Worm (Caenorhabditis elegans) whole organism, mixed stage, embryonic: ENCODE results near the gene unc-33.

ENCODE experiments used
- blmp-1 ChIP-seq: fragments of 150-350 bp; optimal IDR thresholded peaks from 2 replicates; lab custom pipeline; 2014; ENCODE audit warnings: missing biosample characterization, missing genetic modification characterization
- ceh-39 ChIP-seq: fragments of 150-350 bp; optimal IDR thresholded peaks from 2 replicates; lab custom pipeline; 2014; ENCODE audit warnings: missing biosample characterization, missing genetic modification characterization
- ceh-43 ChIP-seq: fragments of 200-800 bp; sonication (Bioruptor generic); optimal IDR thresholded peaks from 2 replicates; lab custom pipeline; 2018; ENCODE audit warnings: mild to moderate bottlenecking, missing genetic modification characterization, moderate library complexity, missing compliant biosample characterization
- ceh-83 ChIP-seq: fragments of 200-800 bp; sonication (Bioruptor generic); optimal IDR thresholded peaks from 2 replicates; lab custom pipeline; 2018; ENCODE audit warnings: mild to moderate bottlenecking, missing genetic modification characterization, missing compliant biosample characterization
- ces-1 ChIP-seq: fragments of 150-350 bp; optimal IDR thresholded peaks from 2 replicates; lab custom pipeline; 2014; ENCODE audit warnings: missing biosample characterization, missing genetic modification reagents, missing genetic modification characterization
- cnd-1 ChIP-seq: fragments of 200-800 bp; sonication (Bioruptor generic); optimal IDR thresholded peaks from 2 replicates; lab custom pipeline; 2018; ENCODE audit warnings: mild to moderate bottlenecking, missing genetic modification characterization, missing compliant biosample characterization
- drap-1 ChIP-seq: fragments of 200-800 bp; sonication (Bioruptor generic); optimal IDR thresholded peaks from 3 replicates; lab custom pipeline; 2018; ENCODE audit warnings: mild to moderate bottlenecking, missing genetic modification characterization, missing compliant biosample characterization
- elt-1 ChIP-seq: sonication (generic microtip); optimal IDR thresholded peaks from 2 replicates; lab custom pipeline; 2017; ENCODE audit warnings: missing genetic modification characterization, mild to moderate bottlenecking, missing compliant biosample characterization, antibody characterized with exemption, moderate library complexity, borderline replicate concordance; ENCODE audit not compliant: insufficient read depth
- elt-3 ChIP-seq: fragments of 150-350 bp; optimal IDR thresholded peaks from 2 replicates; lab custom pipeline; 2014; ENCODE audit warnings: missing biosample characterization, missing genetic modification characterization
- flh-1 ChIP-seq: fragments of 200-800 bp; sonication (Bioruptor generic); optimal IDR thresholded peaks from 2 replicates; lab custom pipeline; 2018; ENCODE audit warnings: mild to moderate bottlenecking, missing genetic modification characterization, moderate library complexity, missing compliant biosample characterization
- ham-2 ChIP-seq: fragments of 200-800 bp; sonication (Bioruptor generic); optimal IDR thresholded peaks from 2 replicates; lab custom pipeline; 2018; ENCODE audit warnings: mild to moderate bottlenecking, missing genetic modification characterization, missing compliant biosample characterization
- hlh-1 ChIP-seq: fragments of 150-350 bp; optimal IDR thresholded peaks from 2 replicates; lab custom pipeline; 2014; ENCODE audit warnings: missing biosample characterization, missing genetic modification reagents, missing genetic modification characterization
- lin-13 ChIP-seq: fragments of 150-350 bp; optimal IDR thresholded peaks from 2 replicates; lab custom pipeline; 2014; ENCODE audit warnings: missing biosample characterization, missing genetic modification characterization
- lin-32 ChIP-seq: fragments of 200-800 bp; sonication (Bioruptor generic); optimal IDR thresholded peaks from 2 replicates; lab custom pipeline; 2018; ENCODE audit warnings: mild to moderate bottlenecking, missing genetic modification characterization, missing compliant biosample characterization
- lsy-2 ChIP-seq: fragments of 150-350 bp; optimal IDR thresholded peaks from 2 replicates; lab custom pipeline; 2014; ENCODE audit warnings: missing biosample characterization, missing genetic modification characterization
- mab-5 ChIP-seq: fragments of 150-350 bp; optimal IDR thresholded peaks from 2 replicates; lab custom pipeline; 2014; ENCODE audit warnings: missing biosample characterization, missing genetic modification characterization
- mep-1 ChIP-seq: fragments of 150-350 bp; optimal IDR thresholded peaks from 2 replicates; lab custom pipeline; 2017; ENCODE audit warnings: missing biosample characterization, missing genetic modification reagents, missing genetic modification characterization, inconsistent platforms
- mls-2 ChIP-seq: sonication (generic microtip); optimal IDR thresholded peaks from 2 replicates; lab custom pipeline; 2016; ENCODE audit warnings: mild to moderate bottlenecking, missing genetic modification characterization, moderate library complexity, missing compliant biosample characterization
- nhr-12 ChIP-seq: fragments of 150-350 bp; optimal IDR thresholded peaks from 2 replicates; lab custom pipeline; 2014; ENCODE audit warnings: missing biosample characterization, missing genetic modification characterization
- nhr-2 ChIP-seq: fragments of 150-350 bp; optimal IDR thresholded peaks from 2 replicates; lab custom pipeline; 2014; ENCODE audit warnings: missing biosample characterization, missing genetic modification characterization
- nhr-237 ChIP-seq: fragments of 150-350 bp; optimal IDR thresholded peaks from 2 replicates; lab custom pipeline; 2014; ENCODE audit warnings: missing biosample characterization, missing genetic modification characterization
- nhr-28 ChIP-seq: fragments of 150-350 bp; optimal IDR thresholded peaks from 2 replicates; lab custom pipeline; 2014; ENCODE audit warnings: missing biosample characterization, missing genetic modification characterization
- nhr-76 ChIP-seq: sonication (generic microtip); optimal IDR thresholded peaks from 2 replicates; lab custom pipeline; 2017; ENCODE audit warnings: missing biosample characterization, missing genetic modification characterization
- pha-4 ChIP-seq: fragments of 150-350 bp; optimal IDR thresholded peaks from 2 replicates; lab custom pipeline; 2018; ENCODE audit warnings: missing biosample characterization, missing genetic modification reagents, missing genetic modification characterization
- sem-2 ChIP-seq: fragments of 200-800 bp; sonication (Bioruptor generic); optimal IDR thresholded peaks from 2 replicates; lab custom pipeline; 2018; ENCODE audit warnings: mild to moderate bottlenecking, missing genetic modification characterization, missing compliant biosample characterization
- snpc-4 ChIP-seq: fragments of 150-350 bp; optimal IDR thresholded peaks from 2 replicates; lab custom pipeline; 2014; ENCODE audit warnings: missing biosample characterization, missing genetic modification characterization
- sptf-1 ChIP-seq: sonication (generic microtip); optimal IDR thresholded peaks from 2 replicates; lab custom pipeline; 2017; ENCODE audit warnings: mild to moderate bottlenecking, missing genetic modification characterization, moderate library complexity, missing compliant biosample characterization
- tbx-8 ChIP-seq: fragments of 200-800 bp; sonication (Bioruptor generic); optimal IDR thresholded peaks from 2 replicates; lab custom pipeline; 2018; ENCODE audit warnings: mild to moderate bottlenecking, missing genetic modification characterization, moderate library complexity, missing compliant biosample characterization
- unc-39 ChIP-seq: fragments of 150-350 bp; optimal IDR thresholded peaks from 2 replicates; lab custom pipeline; 2014; ENCODE audit warnings: missing biosample characterization, missing genetic modification characterization
- unc-62 ChIP-seq: fragments of 150-350 bp; optimal IDR thresholded peaks from 2 replicates; lab custom pipeline; 2014; ENCODE audit warnings: missing biosample characterization, missing genetic modification reagents, missing genetic modification characterization
- zip-8 ChIP-seq: fragments of 150-350 bp; optimal IDR thresholded peaks from 2 replicates; lab custom pipeline; 2014; ENCODE audit warnings: missing biosample characterization, missing genetic modification characterization
- ztf-11 ChIP-seq: fragments of 150-350 bp; optimal IDR thresholded peaks from 2 replicates; lab custom pipeline; 2014; ENCODE audit warnings: missing biosample characterization, missing genetic modification characterization

Gene unc-33

DNA sequence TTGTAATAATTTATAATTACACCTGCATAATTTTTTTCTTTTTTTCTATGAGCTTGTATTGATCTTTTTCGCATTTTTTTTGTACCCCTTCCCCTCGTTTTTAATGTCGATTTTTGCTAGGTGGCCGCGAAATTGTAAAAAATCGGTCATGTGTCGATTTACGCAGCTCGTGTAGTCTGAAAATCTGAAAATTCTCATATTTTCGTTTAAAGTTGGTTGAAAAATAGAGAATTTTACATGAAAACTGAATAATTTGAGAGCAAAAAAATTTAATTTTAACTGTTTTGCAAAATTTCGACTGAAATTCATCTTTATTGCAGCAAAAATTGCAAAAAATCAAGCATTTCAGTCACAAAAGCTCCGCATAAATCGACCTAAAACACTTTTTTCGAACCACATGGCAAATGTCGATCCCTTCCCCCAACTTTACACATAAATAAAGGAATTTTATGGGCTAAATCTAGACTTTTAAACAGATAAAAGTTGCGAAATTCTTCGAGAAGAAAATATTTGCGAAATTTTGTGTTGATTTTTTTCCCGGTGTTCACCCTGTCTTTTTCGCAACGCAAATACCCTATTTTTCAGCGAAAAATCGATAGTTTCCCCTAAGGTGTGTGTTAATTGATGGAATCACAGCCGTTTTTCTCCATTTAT is 9.6 kb downstream of the unc-33 start:
- TF ChIP-seq ham-2 (GFP tag; lab: Kevin White, UChicago) (no peak), nhr-28 (tag; lab: Kevin White, UChicago) (no peak), mep-1 (no peak), elt-3 (no peak)

DNA sequence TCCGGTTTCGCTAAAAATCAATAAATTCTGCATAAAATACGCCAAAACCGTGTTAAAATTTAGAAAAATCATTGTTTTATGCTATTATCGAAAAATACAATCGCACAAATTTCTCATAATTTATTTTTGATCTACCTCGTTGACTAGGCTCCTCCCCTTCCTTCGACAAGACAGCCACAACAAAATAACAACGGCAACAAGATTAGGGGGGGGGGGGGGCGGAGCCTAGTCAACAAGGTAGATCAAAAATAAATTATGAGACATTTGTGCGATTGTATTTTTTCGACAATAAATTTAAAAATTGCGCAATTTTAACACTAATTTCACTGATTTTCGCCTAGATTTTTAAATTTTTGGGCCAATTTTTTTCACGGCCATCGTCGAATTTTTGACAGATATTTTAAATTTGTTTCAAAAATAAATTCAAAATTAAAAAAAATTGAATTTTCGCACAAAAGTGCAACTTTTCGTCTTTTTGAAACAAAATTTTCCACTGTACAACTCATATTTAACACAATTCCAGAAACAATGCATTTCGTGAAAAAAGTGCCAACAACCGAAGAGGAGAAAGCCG is 10.2 kb downstream of the unc-33 start, which contains the start of gene M57.2:
TSS of gene M57.2 (plus strand) at position 524 of the 574 bp plus-strand sequence.
- TF ChIP-seq zip-8 (tag; lab: Kevin White, UChicago) (peak; percentile 3), lsy-2 (tag; lab: Kevin White, UChicago) (no peak)

DNA sequence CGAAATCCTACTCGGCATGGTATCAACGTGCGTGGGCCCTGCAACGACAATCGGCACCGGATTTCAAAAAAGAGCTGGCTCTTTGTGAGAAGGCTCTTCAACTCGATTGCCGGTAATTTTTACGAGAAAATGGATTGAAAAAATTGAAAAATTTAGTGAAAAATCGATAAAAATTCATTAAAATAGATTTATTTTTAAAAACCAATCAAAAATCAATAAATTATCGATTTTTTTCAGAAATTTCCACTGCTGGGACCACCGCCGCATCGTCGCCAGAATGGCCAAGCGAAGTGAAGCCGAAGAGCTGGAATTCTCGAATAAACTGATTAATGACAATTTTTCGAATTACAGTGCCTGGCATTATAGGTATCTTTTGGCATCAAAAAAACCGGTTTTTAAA is 11.2 kb downstream of the unc-33 start:
- TF ChIP-seq snpc-4 = no peak
- TF ChIP-seq lsy-2 (tag; lab: Kevin White, UChicago) = no peak
- TF ChIP-seq lin-32 (GFP tag; lab: Kevin White, UChicago) = no peak
- no peak for TF ChIP-seq unc-62
- no peak for TF ChIP-seq flh-1 (GFP tag; lab: Kevin White, UChicago)
- no peak for TF ChIP-seq sptf-1 (tag; lab: Kevin White, UChicago)
- no peak for TF ChIP-seq drap-1 (GFP tag; lab: Kevin White, UChicago)
- no peak for TF ChIP-seq lin-13 (tag; lab: Kevin White, UChicago)
- TF ChIP-seq elt-1 (tag; lab: Kevin White, UChicago) = no peak
- TF ChIP-seq zip-8 (tag; lab: Kevin White, UChicago) = no peak
- no peak for TF ChIP-seq ces-1 (GFP tag; lab: Kevin White, UChicago)
- no peak for TF ChIP-seq mep-1
- no peak for TF ChIP-seq unc-39 (tag; lab: Kevin White, UChicago)
- no peak for TF ChIP-seq pha-4 (tag; lab: Kevin White, UChicago)
- no peak for TF ChIP-seq hlh-1

ce11 chrIV:3531535-3531934 is 14.8 kb downstream of the unc-33 start:
- TF ChIP-seq mls-2 (tag; lab: Kevin White, UChicago) = no peak
- TF ChIP-seq ceh-83 = no peak
- no peak for TF ChIP-seq drap-1 (GFP tag; lab: Kevin White, UChicago)
- no peak for TF ChIP-seq sem-2
- TF ChIP-seq sptf-1 (tag; lab: Kevin White, UChicago) = no peak

DNA sequence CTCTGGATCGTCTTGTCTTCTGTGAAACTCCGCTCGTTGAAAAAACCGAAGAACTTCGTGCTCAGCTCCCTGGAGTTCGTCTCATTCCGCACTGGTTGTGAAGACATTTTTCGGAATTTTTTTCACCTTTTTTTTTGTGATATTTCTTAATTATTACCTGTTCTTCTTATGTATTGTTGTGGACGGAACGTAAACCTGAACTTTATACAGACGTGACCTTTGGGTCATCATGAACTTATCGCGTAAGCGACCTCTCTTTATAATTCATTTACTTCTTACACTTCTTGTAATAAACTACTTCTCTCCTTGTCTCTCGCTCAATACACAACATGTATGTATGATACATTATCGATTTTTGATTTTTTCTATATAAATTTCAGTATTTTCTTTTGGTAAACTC is 15.5 kb downstream of the unc-33 start, which contains the start of gene M57.1:
TSS of gene M57.1 (plus strand) at position 301 of the 400 bp plus-strand sequence.
- TF ChIP-seq ceh-83 (no peak), ces-1 (GFP tag; lab: Kevin White, UChicago) (no peak), lin-13 (tag; lab: Kevin White, UChicago) (no peak), zip-8 (tag; lab: Kevin White, UChicago) (no peak), mep-1 (no peak), ztf-11 (tag; lab: Kevin White, UChicago) (no peak), lsy-2 (tag; lab: Kevin White, UChicago) (no peak), hlh-1 (no peak), elt-3 (no peak)

DNA sequence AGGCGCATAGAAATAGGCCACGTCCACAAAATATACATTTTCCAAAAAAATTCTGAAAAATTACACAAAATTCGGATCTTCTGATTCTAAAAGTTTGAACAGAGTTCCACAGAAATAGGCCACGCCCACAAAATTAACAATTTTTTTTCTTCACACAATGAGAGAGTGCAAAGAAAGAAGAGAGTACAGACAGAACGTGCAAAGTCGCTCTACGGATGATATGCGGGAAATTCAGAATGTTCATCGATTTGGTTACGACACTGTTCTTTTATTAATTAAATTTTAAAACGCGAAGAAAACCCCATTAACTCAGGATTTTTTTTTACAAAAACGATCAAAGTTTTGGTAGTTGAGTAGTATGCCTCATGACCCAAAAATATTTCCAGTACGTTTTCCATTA is 16.3 kb downstream of the unc-33 start:
- peak; percentile 55 for TF ChIP-seq ces-1 (GFP tag; lab: Kevin White, UChicago)
- TF ChIP-seq ham-2 (GFP tag; lab: Kevin White, UChicago) = no peak
- TF ChIP-seq ceh-39 (tag; lab: Kevin White, UChicago) = peak; percentile 2
- TF ChIP-seq elt-3 = no peak
- TF ChIP-seq, all 35 proteins: peak for 2

ce11 chrIV:3539253-3539652 is 22.6 kb downstream of the unc-33 start:
- TF ChIP-seq snpc-4 (no peak), ceh-39 (tag; lab: Kevin White, UChicago) (peak; percentile 55)

DNA sequence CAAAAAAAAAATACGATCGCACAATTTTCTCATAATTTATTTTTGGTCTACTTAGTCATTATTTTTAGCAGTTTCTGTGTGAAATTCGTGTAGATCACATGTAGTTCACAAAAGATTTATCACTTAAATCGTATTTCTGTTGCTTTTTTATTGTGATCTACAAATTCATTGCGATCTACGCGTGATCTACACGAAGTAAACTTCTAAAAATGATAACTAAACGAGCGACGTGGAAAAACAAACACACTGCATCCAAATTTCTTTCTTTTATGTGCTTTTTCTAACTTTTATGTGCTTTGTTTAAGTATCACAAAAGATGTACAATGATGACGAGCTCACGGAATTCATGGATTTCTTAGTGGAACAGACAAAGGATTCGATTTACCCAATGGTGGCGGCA is 23.2 kb downstream of the unc-33 start, which contains the start of gene B0212.3:
TSS of gene B0212.3 (plus strand) at position 301 of the 400 bp plus-strand sequence.
- TF ChIP-seq pha-4 (tag; lab: Kevin White, UChicago) (no peak), unc-39 (tag; lab: Kevin White, UChicago) (no peak), lin-13 (tag; lab: Kevin White, UChicago) (no peak), ceh-43 (GFP tag; lab: Kevin White, UChicago) (no peak), mab-5 (no peak), nhr-76 (tag; lab: Kevin White, UChicago) (no peak), tbx-8 (GFP tag; lab: Kevin White, UChicago) (no peak), flh-1 (GFP tag; lab: Kevin White, UChicago) (no peak), nhr-2 (tag; lab: Kevin White, UChicago) (no peak), blmp-1 (tag; lab: Kevin White, UChicago) (no peak), ces-1 (GFP tag; lab: Kevin White, UChicago) (no peak), cnd-1 (no peak), ceh-83 (no peak), elt-3 (no peak), nhr-237 (tag; lab: Kevin White, UChicago) (no peak), sem-2 (no peak), drap-1 (GFP tag; lab: Kevin White, UChicago) (no peak), mls-2 (tag; lab: Kevin White, UChicago) (no peak), nhr-12 (tag; lab: Kevin White, UChicago) (no peak), snpc-4 (no peak)
